Worm (Caenorhabditis elegans) whole organism, L1 larva: ENCODE data around the gene frl-1.

Experiments
- alr-1 ChIP-seq: fragments of 200-800 bp; sonication (Bioruptor generic); optimal IDR thresholded peaks from 2 replicates; lab custom pipeline; 2018; ENCODE audit warnings: borderline replicate concordance, mild to moderate bottlenecking, missing genetic modification characterization, missing compliant biosample characterization
- ama-1 ChIP-seq: fragments of 150-350 bp; optimal IDR thresholded peaks from 2 replicates; lab custom pipeline; 2014
- efl-1 ChIP-seq, 4 experiments: fragments of 150-350 bp; optimal IDR thresholded peaks in 3 of 4; peaks in 1 of 4; 1 replicate in 1 of 4; 2 replicates in 3 of 4; lab custom pipeline; 2014; ENCODE audit warnings: missing biosample characterization in 2 of 4, missing genetic modification characterization in 2 of 4, missing genetic modification reagents in 2 of 4
- fkh-10 ChIP-seq: sonication (generic microtip); optimal IDR thresholded peaks from 2 replicates; lab custom pipeline; 2017; ENCODE audit warnings: missing biosample characterization, missing genetic modification reagents, missing genetic modification characterization
- lin-13 ChIP-seq: fragments of 150-350 bp; optimal IDR thresholded peaks from 2 replicates; lab custom pipeline; 2014; ENCODE audit warnings: missing biosample characterization, missing genetic modification reagents, missing genetic modification characterization
- nhr-12 ChIP-seq: sonication (generic microtip); optimal IDR thresholded peaks from 2 replicates; lab custom pipeline; 2017; ENCODE audit warnings: missing biosample characterization, missing genetic modification characterization
- snpc-4 ChIP-seq: fragments of 150-350 bp; optimal IDR thresholded peaks from 2 replicates; lab custom pipeline; 2014; ENCODE audit warnings: missing biosample characterization, missing genetic modification characterization
- snu-23 ChIP-seq: sonication (generic microtip); optimal IDR thresholded peaks from 2 replicates; lab custom pipeline; 2016; ENCODE audit warnings: missing genetic modification characterization, missing compliant biosample characterization
- tbx-2 ChIP-seq: sonication (generic microtip); optimal IDR thresholded peaks from 2 replicates; lab custom pipeline; 2016; ENCODE audit warnings: missing genetic modification characterization, missing compliant biosample characterization
- ztf-4 ChIP-seq: fragments of 150-350 bp; optimal IDR thresholded peaks from 2 replicates; lab custom pipeline; 2014; ENCODE audit warnings: missing biosample characterization, missing genetic modification characterization

DNA sequence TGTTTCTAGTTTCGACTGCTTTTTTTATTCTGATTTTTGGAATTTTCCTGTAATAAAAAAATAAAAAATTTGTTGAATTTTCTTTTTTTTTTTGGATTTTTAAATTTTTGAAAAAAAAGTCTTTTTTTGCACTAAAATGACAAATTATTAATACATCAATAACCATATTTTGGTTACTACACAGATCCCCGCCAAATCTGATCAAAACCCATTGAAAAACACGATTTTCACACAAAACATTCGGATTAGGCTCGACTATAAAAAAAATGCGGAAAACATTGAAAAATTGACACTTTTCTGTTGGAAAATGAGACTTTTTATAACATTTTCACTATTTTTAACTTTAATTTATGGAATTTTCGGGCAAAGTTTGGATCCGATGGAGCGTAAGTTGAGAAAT is 13.7 kb upstream of the frl-1 start, which contains the start of gene Y48G9A.7:
- no peak for TF ChIP-seq tbx-2 (tag; lab: Kevin White, UChicago)
- no peak for TF ChIP-seq ama-1 (lab: Kevin White, UChicago)
- no peak for TF ChIP-seq alr-1 (tag; lab: Kevin White, UChicago)
- no peak for TF ChIP-seq snpc-4 (tag; lab: Kevin White, UChicago)
- TF ChIP-seq nhr-12 (tag; lab: Kevin White, UChicago), result no peak
- TF ChIP-seq lin-13, result no peak
- TF ChIP-seq efl-1 (optimal IDR thresholded peaks at IDR 0.05; lab: Kevin White, UChicago), result no peak
- TF ChIP-seq efl-1 (GFP tag; optimal IDR thresholded peaks at IDR 0.05 in 1 of 2; lab: Kevin White, UChicago), result no peak
- TF ChIP-seq fkh-10, result no peak
- no peak for TF ChIP-seq ztf-4 (tag; lab: Kevin White, UChicago)
- TF ChIP-seq snu-23 (GFP tag; lab: Kevin White, UChicago), result no peak
